Worm (Caenorhabditis elegans) whole organism, L2 larva: ENCODE measurements around the gene prmt-5.

Experiments
- C34F6.9 ChIP-seq: fragments of 150-350 bp; optimal IDR thresholded peaks from 2 replicates; lab custom pipeline; 2014; ENCODE audit warnings: missing biosample characterization, missing genetic modification characterization
- R02D3.7 ChIP-seq: fragments of 150-350 bp; optimal IDR thresholded peaks from 2 replicates; lab custom pipeline; 2014; ENCODE audit warnings: missing biosample characterization, missing genetic modification characterization
- Y55F3AM.14 ChIP-seq: fragments of 200-800 bp; sonication (Bioruptor generic); optimal IDR thresholded peaks from 2 replicates; lab custom pipeline; 2018; ENCODE audit warnings: mild to moderate bottlenecking, missing genetic modification characterization, missing compliant biosample characterization
- aly-2 ChIP-seq: fragments of 150-350 bp; optimal IDR thresholded peaks from 2 replicates; lab custom pipeline; 2014; ENCODE audit warnings: missing biosample characterization, missing genetic modification characterization
- ama-1 ChIP-seq: fragments of 150-350 bp; optimal IDR thresholded peaks from 2 replicates; lab custom pipeline; 2018; ENCODE audit warnings: inconsistent platforms
- blmp-1 ChIP-seq: sonication (generic microtip); optimal IDR thresholded peaks from 2 replicates; lab custom pipeline; 2017; ENCODE audit warnings: missing genetic modification characterization, mild to moderate bottlenecking, missing compliant biosample characterization, antibody characterized with exemption, moderate library complexity; ENCODE audit not compliant: insufficient read depth
- ceh-16 ChIP-seq: fragments of 150-350 bp; optimal IDR thresholded peaks from 2 replicates; lab custom pipeline; 2014; ENCODE audit warnings: missing biosample characterization, missing genetic modification characterization
- crh-2 ChIP-seq: sonication (generic microtip); optimal IDR thresholded peaks from 2 replicates; lab custom pipeline; 2017; ENCODE audit warnings: missing biosample characterization, missing genetic modification characterization
- dmd-4 ChIP-seq: sonication (generic microtip); optimal IDR thresholded peaks from 2 replicates; lab custom pipeline; 2017; ENCODE audit warnings: missing biosample characterization, missing genetic modification characterization
- elt-3 ChIP-seq: sonication (generic microtip); optimal IDR thresholded peaks from 2 replicates; lab custom pipeline; 2017; ENCODE audit warnings: missing biosample characterization, missing genetic modification characterization
- fos-1 ChIP-seq: fragments of 150-350 bp; optimal IDR thresholded peaks from 2 replicates; lab custom pipeline; 2014; ENCODE audit warnings: missing biosample characterization, missing genetic modification characterization
- gmeb-1 ChIP-seq: fragments of 150-350 bp; optimal IDR thresholded peaks from 2 replicates; lab custom pipeline; 2014; ENCODE audit warnings: missing biosample characterization, missing genetic modification characterization
- lin-11 ChIP-seq: fragments of 150-350 bp; sonication (generic microtip); optimal IDR thresholded peaks from 2 replicates; lab custom pipeline; 2014; ENCODE audit warnings: missing biosample characterization, missing genetic modification characterization, inconsistent platforms, mixed read lengths
- lin-39 ChIP-seq: fragments of 150-350 bp; optimal IDR thresholded peaks from 2 replicates; lab custom pipeline; 2014; ENCODE audit warnings: missing biosample characterization, missing genetic modification reagents, missing genetic modification characterization
- lsy-2 ChIP-seq, 2 experiments: fragments of 150-350 bp in 1 of 2; sonication (generic microtip) in 1 of 2; optimal IDR thresholded peaks; 2 replicates each; lab custom pipeline; 2014 to 2017; ENCODE audit warnings: missing biosample characterization in 2 of 2, missing genetic modification characterization in 2 of 2
- mab-5 ChIP-seq: fragments of 150-350 bp; optimal IDR thresholded peaks from 2 replicates; lab custom pipeline; 2014; ENCODE audit warnings: missing biosample characterization, missing genetic modification characterization
- mbf-1 ChIP-seq: sonication (generic microtip); optimal IDR thresholded peaks from 2 replicates; lab custom pipeline; 2017; ENCODE audit warnings: missing biosample characterization, missing genetic modification characterization
- mdl-1 ChIP-seq, 2 experiments: fragments of 150-350 bp in 1 of 2; sonication (generic microtip) in 1 of 2; optimal IDR thresholded peaks; 2 replicates each; lab custom pipeline; 2017; ENCODE audit warnings: missing biosample characterization in 2 of 2, missing genetic modification characterization in 2 of 2
- nhr-10 ChIP-seq: sonication (generic microtip); optimal IDR thresholded peaks from 2 replicates; lab custom pipeline; 2017; ENCODE audit warnings: missing biosample characterization, missing genetic modification characterization
- nhr-12 ChIP-seq: fragments of 150-350 bp; optimal IDR thresholded peaks from 2 replicates; lab custom pipeline; 2014; ENCODE audit warnings: missing biosample characterization, missing genetic modification characterization
- nhr-129 ChIP-seq: fragments of 150-350 bp; optimal IDR thresholded peaks from 2 replicates; lab custom pipeline; 2014; ENCODE audit warnings: missing biosample characterization, missing genetic modification characterization
- nhr-21 ChIP-seq: fragments of 150-350 bp; optimal IDR thresholded peaks from 2 replicates; lab custom pipeline; 2014; ENCODE audit warnings: missing biosample characterization, missing genetic modification characterization
- nhr-23 ChIP-seq: fragments of 150-350 bp; optimal IDR thresholded peaks from 2 replicates; lab custom pipeline; 2014; ENCODE audit warnings: missing biosample characterization, missing genetic modification reagents, missing genetic modification characterization
- nhr-237 ChIP-seq: fragments of 150-350 bp; optimal IDR thresholded peaks from 2 replicates; lab custom pipeline; 2014; ENCODE audit warnings: missing biosample characterization, missing genetic modification characterization
- nhr-25 ChIP-seq: fragments of 150-350 bp; sonication (generic microtip); optimal IDR thresholded peaks from 3 replicates; lab custom pipeline; 2014; ENCODE audit warnings: missing biosample characterization, missing genetic modification characterization
- nhr-77 ChIP-seq: fragments of 150-350 bp; optimal IDR thresholded peaks from 2 replicates; lab custom pipeline; 2014; ENCODE audit warnings: missing biosample characterization, missing genetic modification characterization
- sma-3 ChIP-seq: sonication (generic microtip); optimal IDR thresholded peaks from 2 replicates; lab custom pipeline; 2016; ENCODE audit warnings: missing genetic modification reagents, missing genetic modification characterization, missing compliant biosample characterization
- sma-9 ChIP-seq, 2 experiments: fragments of 150-350 bp in 1 of 2; sonication (generic microtip) in 1 of 2; optimal IDR thresholded peaks; 2 replicates each; lab custom pipeline; 2014 to 2016; ENCODE audit warnings: missing genetic modification characterization in 2 of 2, mild to moderate bottlenecking in 1 of 2, missing biosample characterization in 1 of 2, missing compliant biosample characterization in 1 of 2, missing genetic modification reagents in 1 of 2, moderate library complexity in 1 of 2
- unc-39 ChIP-seq: fragments of 150-350 bp; optimal IDR thresholded peaks from 2 replicates; lab custom pipeline; 2014; ENCODE audit warnings: missing biosample characterization, missing genetic modification characterization
- unc-55 ChIP-seq: fragments of 150-350 bp; sonication (generic microtip); optimal IDR thresholded peaks from 3 replicates; lab custom pipeline; 2014; ENCODE audit warnings: missing biosample characterization, missing genetic modification reagents, missing genetic modification characterization
- unc-62 ChIP-seq: fragments of 150-350 bp; optimal IDR thresholded peaks from 2 replicates; lab custom pipeline; 2014; ENCODE audit warnings: missing biosample characterization, missing genetic modification reagents, missing genetic modification characterization
- zag-1 ChIP-seq: fragments of 150-350 bp; optimal IDR thresholded peaks from 2 replicates; lab custom pipeline; 2014; ENCODE audit warnings: missing biosample characterization, missing genetic modification characterization
- ztf-1 ChIP-seq: fragments of 200-800 bp; sonication (Bioruptor generic); conservative IDR thresholded peaks from 2 replicates; pipeline ENCODE4 v1.3.6; 2022; ENCODE audit warnings: missing genetic modification characterization, missing compliant biosample characterization
- ztf-11 ChIP-seq: sonication (generic microtip); optimal IDR thresholded peaks from 2 replicates; lab custom pipeline; 2017; ENCODE audit warnings: missing biosample characterization, missing genetic modification characterization
- ztf-4 ChIP-seq: fragments of 150-350 bp; optimal IDR thresholded peaks from 2 replicates; lab custom pipeline; 2014; ENCODE audit warnings: missing biosample characterization, missing genetic modification characterization

Gene prmt-5

DNA sequence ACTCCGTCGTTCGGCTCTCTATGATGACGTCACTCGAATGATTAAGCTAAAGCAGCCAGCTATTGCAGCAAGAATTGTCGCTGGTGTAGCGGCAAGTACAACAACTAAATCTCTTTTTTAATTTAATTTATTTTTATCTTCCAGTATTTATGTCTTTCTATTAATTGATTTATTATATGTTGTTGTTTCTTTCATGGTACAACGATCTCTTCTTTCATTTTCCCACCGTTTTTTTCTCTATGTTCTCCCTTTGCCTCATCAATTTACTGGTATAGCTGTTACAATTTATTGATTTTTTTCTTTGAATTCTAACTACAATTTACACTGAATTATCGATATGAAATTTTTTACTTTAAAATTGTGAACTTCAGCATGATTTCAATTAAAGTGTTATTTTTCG is 34.7 kb upstream of the prmt-5 start, which contains the start of gene moc-6:
moc-6 (plus strand) TSS at position 301 of the 400 bp plus-strand sequence.
- peak; percentile 32 for TF ChIP-seq C34F6.9 (tag; lab: Kevin White, UChicago)
- TF ChIP-seq lin-39 (tag; lab: Kevin White, UChicago) = no peak

DNA sequence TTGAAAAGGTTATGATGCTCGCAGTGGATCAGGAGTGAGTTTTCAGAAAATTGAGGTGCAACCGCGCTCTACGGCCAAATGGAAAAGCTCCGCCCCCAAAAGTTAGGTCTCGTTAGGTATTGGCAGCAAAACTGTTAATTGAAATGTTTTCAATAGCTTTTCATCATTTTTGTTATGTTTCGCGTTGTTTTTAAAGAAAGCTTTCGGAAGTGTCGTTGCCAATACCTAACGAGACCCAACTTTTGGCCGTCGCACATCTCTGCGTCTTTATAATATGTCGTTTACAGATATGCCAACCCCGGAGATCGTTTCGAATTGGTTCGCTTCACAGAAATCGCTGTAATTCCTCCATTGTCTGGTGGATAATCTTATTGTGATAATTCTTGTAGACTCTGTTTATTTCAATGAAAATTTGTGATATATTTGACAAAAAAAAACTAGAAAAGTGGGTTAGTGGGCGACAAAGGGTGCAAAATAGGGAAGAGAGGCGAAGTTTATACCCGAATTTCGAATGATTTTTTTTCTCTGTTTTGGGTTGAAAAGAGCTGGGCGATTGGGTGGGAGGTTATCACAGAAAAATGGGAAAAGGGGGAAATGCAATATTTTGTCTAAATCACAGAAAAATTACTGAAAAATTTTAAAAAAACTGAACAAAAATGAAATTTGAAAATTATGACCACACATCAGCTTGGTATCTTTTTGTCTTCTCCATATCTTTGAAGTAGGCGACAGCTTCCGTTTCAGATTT is 33.9 kb upstream of the prmt-5 start:
- peak; percentile 11 for TF ChIP-seq crh-2
- peak; percentile 57 for TF ChIP-seq nhr-129 (tag; lab: Kevin White, UChicago)
- no peak for TF ChIP-seq unc-55 (GFP tag; lab: Kevin White, UChicago)
- no peak for TF ChIP-seq mdl-1 (tag; optimal IDR thresholded peaks at IDR 0.05; lab: Kevin White, UChicago)
- TF ChIP-seq nhr-21 (tag; lab: Kevin White, UChicago) = no peak
- TF ChIP-seq mab-5 (tag; lab: Kevin White, UChicago) = no peak
- no peak for TF ChIP-seq nhr-23
- TF ChIP-seq aly-2 (tag; lab: Kevin White, UChicago) = no peak
- TF ChIP-seq nhr-12 (tag; lab: Kevin White, UChicago) = no peak
- TF ChIP-seq ceh-16 (tag; lab: Kevin White, UChicago) = no peak
- no peak for TF ChIP-seq nhr-25 (tag; lab: Kevin White, UChicago)
- peak; percentile 66 for TF ChIP-seq ztf-4 (tag; lab: Kevin White, UChicago)
- TF ChIP-seq ama-1 (lab: Kevin White, UChicago) = peak; percentile 26
- no peak for TF ChIP-seq unc-62 (GFP tag; lab: Kevin White, UChicago)
- TF ChIP-seq unc-39 (tag; lab: Kevin White, UChicago) = no peak
- peak; percentile 2 for TF ChIP-seq sma-3 (GFP tag; lab: Kevin White, UChicago)
- TF ChIP-seq ztf-1 (GFP tag; lab: Robert Waterston, UW) = no peak
- TF ChIP-seq nhr-10 (tag; lab: Kevin White, UChicago) = no peak
- no peak for TF ChIP-seq zag-1 (tag; lab: Kevin White, UChicago)
- TF ChIP-seq, all 48 proteins: peak for 5

DNA sequence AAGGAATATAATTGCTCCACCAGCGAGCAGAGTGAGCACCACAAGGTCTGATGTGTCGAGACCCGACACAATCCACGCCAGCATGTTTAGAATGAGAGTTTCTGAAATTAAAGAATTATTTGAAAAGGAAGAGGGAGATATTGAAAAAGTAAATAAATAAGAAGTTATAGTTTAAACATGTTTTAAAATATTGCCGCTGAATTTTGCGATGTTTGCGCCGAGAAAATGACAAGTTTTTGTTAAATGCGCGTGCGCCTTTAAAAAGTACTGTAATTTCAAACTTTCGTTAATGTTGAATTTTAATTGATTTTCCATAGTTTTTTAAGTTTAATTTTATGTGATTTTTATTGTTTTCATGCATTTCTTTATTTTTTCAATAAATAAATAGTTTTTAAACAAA is 30.8 kb upstream of the prmt-5 start, which contains the start of gene emb-8:
emb-8 (minus strand) TSS at position 101 of the 400 bp plus-strand sequence.
- TF ChIP-seq sma-9 (GFP tag; optimal IDR thresholded peaks at IDR 0.05; lab: Kevin White, UChicago) (no peak), sma-9 (tag; optimal IDR thresholded peaks at IDR 0.05; lab: Kevin White, UChicago) (no peak), nhr-77 (tag; lab: Kevin White, UChicago) (no peak), Y55F3AM.14 (GFP tag; lab: Kevin White, UChicago) (no peak), mbf-1 (tag; lab: Kevin White, UChicago) (no peak), lin-11 (no peak), lsy-2 (tag; optimal IDR thresholded peaks at IDR 0.05; lab: Kevin White, UChicago) (no peak), ceh-16 (tag; lab: Kevin White, UChicago) (no peak), crh-2 (no peak), ztf-11 (tag; lab: Kevin White, UChicago) (no peak), nhr-21 (tag; lab: Kevin White, UChicago) (no peak), elt-3 (no peak), lin-39 (tag; lab: Kevin White, UChicago) (no peak), zag-1 (tag; lab: Kevin White, UChicago) (no peak), ztf-1 (GFP tag; lab: Robert Waterston, UW) (no peak), nhr-23 (no peak), R02D3.7 (no peak), ama-1 (lab: Kevin White, UChicago) (no peak), nhr-237 (tag; lab: Kevin White, UChicago) (no peak), mab-5 (tag; lab: Kevin White, UChicago) (no peak)

DNA sequence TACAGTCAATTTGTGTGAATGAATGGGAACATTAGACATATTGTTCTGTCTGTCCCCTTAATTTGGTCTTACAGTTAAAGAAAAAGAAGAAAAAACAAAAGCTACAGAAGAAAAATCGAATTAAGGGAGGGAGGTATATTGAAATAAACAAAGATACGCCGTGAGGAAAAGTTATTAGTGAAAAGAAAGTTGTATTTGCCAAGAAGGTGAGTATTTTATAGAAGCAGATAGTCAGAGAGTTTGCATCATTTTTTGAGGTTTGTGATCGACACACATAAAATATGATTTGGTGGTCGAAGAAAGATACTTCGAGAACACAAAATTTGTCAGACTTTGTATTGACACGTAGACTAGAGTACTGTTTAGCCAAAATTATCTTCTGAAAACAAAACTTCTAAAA is 30.0 kb upstream of the prmt-5 start:
- TF ChIP-seq ama-1 (lab: Kevin White, UChicago) = no peak
- no peak for TF ChIP-seq C34F6.9 (tag; lab: Kevin White, UChicago)
- TF ChIP-seq crh-2 = peak; percentile 24
- peak; percentile 43 for TF ChIP-seq nhr-25 (tag; lab: Kevin White, UChicago)
- peak; percentile 91 for TF ChIP-seq nhr-129 (tag; lab: Kevin White, UChicago)
- peak; percentile 49 for TF ChIP-seq sma-9 (GFP tag; optimal IDR thresholded peaks at IDR 0.05; lab: Kevin White, UChicago)
- no peak for TF ChIP-seq sma-9 (tag; optimal IDR thresholded peaks at IDR 0.05; lab: Kevin White, UChicago)
- TF ChIP-seq ceh-16 (tag; lab: Kevin White, UChicago) = no peak
- peak; percentile 60 for TF ChIP-seq fos-1
- peak; percentile 14 for TF ChIP-seq blmp-1 (tag; lab: Kevin White, UChicago)
- peak; percentile 32 for TF ChIP-seq gmeb-1 (tag; lab: Kevin White, UChicago)
- TF ChIP-seq dmd-4 (tag; lab: Kevin White, UChicago) = no peak
